Worm (Caenorhabditis elegans): ENCODE data around the gene C24A3.1.

DNA sequence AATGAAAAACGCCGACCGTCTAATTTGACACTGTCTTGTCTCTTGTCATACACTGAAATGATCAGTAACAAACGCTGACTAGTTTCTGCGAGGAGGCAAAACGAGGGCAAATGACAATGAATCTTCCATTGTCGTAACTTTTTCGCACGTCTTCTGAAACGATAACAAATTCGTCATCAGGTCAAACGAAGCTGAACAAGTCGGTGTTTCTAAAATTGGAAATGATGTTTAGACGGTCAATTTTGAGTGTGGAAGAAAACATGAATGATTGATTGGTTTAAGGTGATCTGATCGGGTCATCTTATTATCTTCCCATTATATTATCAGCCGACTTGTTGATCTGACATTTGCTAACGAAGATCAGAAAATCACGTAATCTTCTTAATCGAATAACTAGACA is 54.6 kb downstream of the C24A3.1 start:
- TF ChIP-seq elt-3 (tag; optimal IDR thresholded peaks at IDR 0.05) (peak in 1 of 6 experiments; percentile 53), lsy-2 (tag; optimal IDR thresholded peaks at IDR 0.05) (no peak), xbp-1 (tag; optimal IDR thresholded peaks at IDR 0.05) (no peak), lin-35 (GFP tag; optimal IDR thresholded peaks at IDR 0.05) (no peak), tbx-2 (tag; optimal IDR thresholded peaks at IDR 0.05) (no peak), ztf-4 (tag; optimal IDR thresholded peaks at IDR 0.05) (no peak), nhr-77 (tag; optimal IDR thresholded peaks at IDR 0.05) (no peak), elt-2 (tag; optimal IDR thresholded peaks at IDR 0.05) (no peak), hpl-2 (GFP tag; optimal IDR thresholded peaks at IDR 0.05) (no peak)

Measured in whole organism, L1 larva.